Worm (Caenorhabditis elegans) whole organism, L4 larva: ENCODE measurements around the gene bath-5.

Source experiments
- F10B5.3 ChIP-seq: sonication (generic microtip); optimal IDR thresholded peaks from 2 replicates; lab custom pipeline; 2016; ENCODE audit warnings: mild to moderate bottlenecking, missing genetic modification characterization, missing compliant biosample characterization
- fos-1 ChIP-seq: fragments of 150-350 bp; optimal IDR thresholded peaks from 2 replicates; lab custom pipeline; 2014; ENCODE audit warnings: missing biosample characterization, missing genetic modification characterization
- hif-1 ChIP-seq, 2 experiments: sonication (generic microtip); optimal IDR thresholded peaks; 2 replicates each; lab custom pipeline; 2016 to 2017; ENCODE audit warnings: missing compliant biosample characterization in 2 of 2, missing genetic modification characterization in 2 of 2, missing genetic modification reagents in 2 of 2, missing genotype in 2 of 2, mild to moderate bottlenecking in 1 of 2
- nhr-6 ChIP-seq: fragments of 150-350 bp; optimal IDR thresholded peaks from 2 replicates; lab custom pipeline; 2014; ENCODE audit warnings: missing biosample characterization, missing genetic modification characterization
- snpc-4 ChIP-seq: fragments of 150-350 bp; optimal IDR thresholded peaks from 2 replicates; lab custom pipeline; 2014; ENCODE audit warnings: missing biosample characterization, missing genetic modification characterization
- unc-62 ChIP-seq, 3 experiments: fragments of 150-350 bp in 1 of 3; sonication (generic microtip); optimal IDR thresholded peaks in 2 of 3; peaks in 1 of 3; 1 replicate in 1 of 3; 2 replicates in 2 of 3; lab custom pipeline; 2014 to 2017; ENCODE audit warnings: missing biosample characterization in 3 of 3, missing genetic modification characterization in 3 of 3, missing genetic modification reagents in 3 of 3, missing genotype in 1 of 3

- TF ChIP-seq fos-1 (no peak), nhr-6 (no peak), hif-1 (tag; optimal IDR thresholded peaks at IDR 0.05; lab: Kevin White, UChicago) (no peak), snpc-4 (no peak), unc-62 (GFP tag; optimal IDR thresholded peaks at IDR 0.05 in 1 of 2; lab: Kevin White, UChicago) (no peak), unc-62 (tag; optimal IDR thresholded peaks at IDR 0.05; lab: Kevin White, UChicago) (no peak), F10B5.3 (no peak)
Observed at ce11 chrII:2058985-2059384, 27.2 kb upstream of the bath-5 start, which contains the start of gene F07E5.5.
